Worm (Caenorhabditis elegans) whole organism, L4 larva: ENCODE results near the gene aat-2.

ENCODE experiments used
- F49E8.2 ChIP-seq: sonication (generic microtip); optimal IDR thresholded peaks from 2 replicates; lab custom pipeline; 2016; ENCODE audit warnings: missing compliant biosample characterization, mild to moderate bottlenecking, missing genetic modification characterization, borderline replicate concordance
- T26A8.4 ChIP-seq: fragments of 200-800 bp; sonication (Bioruptor generic); IDR thresholded peaks from 2 replicates; pipeline ENCODE4 v1.3.6; 2022; ENCODE audit warnings: missing genetic modification characterization, missing compliant biosample characterization
- aly-2 ChIP-seq: sonication (generic microtip); optimal IDR thresholded peaks from 2 replicates; lab custom pipeline; 2018; ENCODE audit warnings: missing biosample characterization, missing genetic modification characterization
- ceh-82 ChIP-seq: sonication (generic microtip); optimal IDR thresholded peaks from 2 replicates; lab custom pipeline; 2017; ENCODE audit warnings: missing biosample characterization, missing genetic modification characterization
- ces-1 ChIP-seq: fragments of 150-350 bp; sonication (generic microtip); optimal IDR thresholded peaks from 4 replicates; lab custom pipeline; 2014; ENCODE audit warnings: missing biosample characterization, missing genetic modification reagents, missing genetic modification characterization
- ctbp-1 ChIP-seq: fragments of 200-800 bp; sonication (Bioruptor generic); IDR thresholded peaks from 2 replicates; pipeline ENCODE4 v1.3.6; 2022; ENCODE audit warnings: missing genetic modification reagents, missing genetic modification characterization, missing compliant biosample characterization
- fos-1 ChIP-seq: fragments of 150-350 bp; optimal IDR thresholded peaks from 2 replicates; lab custom pipeline; 2014; ENCODE audit warnings: missing biosample characterization, missing genetic modification characterization
- gei-8 ChIP-seq: fragments of 200-800 bp; sonication (Bioruptor generic); optimal IDR thresholded peaks from 2 replicates; lab custom pipeline; 2018; ENCODE audit warnings: mild to moderate bottlenecking, missing genetic modification characterization, missing compliant biosample characterization
- lin-39 ChIP-seq: fragments of 150-350 bp; optimal IDR thresholded peaks from 2 replicates; lab custom pipeline; 2014; ENCODE audit warnings: missing biosample characterization, missing genetic modification reagents, missing genetic modification characterization
- nhr-28 ChIP-seq: fragments of 150-350 bp; optimal IDR thresholded peaks from 2 replicates; lab custom pipeline; 2014; ENCODE audit warnings: missing biosample characterization, missing genetic modification characterization
- nhr-48 ChIP-seq: sonication (generic microtip); optimal IDR thresholded peaks from 2 replicates; lab custom pipeline; 2016; ENCODE audit warnings: mild to moderate bottlenecking, missing genetic modification characterization, missing compliant biosample characterization
- pqm-1 ChIP-seq: sonication (generic microtip); optimal IDR thresholded peaks from 2 replicates; lab custom pipeline; 2017; ENCODE audit warnings: missing biosample characterization, missing genetic modification characterization
- spr-1 ChIP-seq: sonication (generic microtip); optimal IDR thresholded peaks from 2 replicates; lab custom pipeline; 2016; ENCODE audit warnings: mild to moderate bottlenecking, missing genetic modification characterization, missing compliant biosample characterization

- TF ChIP-seq fos-1 (tag; lab: Kevin White, UChicago) (no peak), lin-39 (tag; lab: Kevin White, UChicago) (no peak), nhr-48 (tag; lab: Kevin White, UChicago) (no peak), F49E8.2 (tag; lab: Kevin White, UChicago) (no peak), ceh-82 (tag; lab: Kevin White, UChicago) (no peak), ctbp-1 (GFP tag; lab: Robert Waterston, UW) (no peak), spr-1 (tag; lab: Kevin White, UChicago) (no peak), T26A8.4 (GFP tag; lab: Robert Waterston, UW) (no peak), pqm-1 (no peak), nhr-28 (tag; lab: Kevin White, UChicago) (no peak), ces-1 (GFP tag; lab: Kevin White, UChicago) (no peak), aly-2 (no peak), gei-8 (GFP tag; lab: Kevin White, UChicago) (no peak)
These were observed 45.8 kb upstream of the aat-2 start, which contains the start of gene ZK682.7 for ce11 chrV:9291919-9292318.
